Worm (Caenorhabditis elegans): ENCODE results near the gene C01G10.14.

The C01G10.14 gene

ce11 chrV:15089438-15089837 is 16.3 kb downstream of the C01G10.14 start, which contains the start of the genes C01G10.5 and C01G10.4:
TSS of gene C01G10.5 (minus strand) at chrV:15089538.
TSS of gene C01G10.4 (plus strand) at chrV:15089740.
- TF ChIP-seq hlh-6 (tag; optimal IDR thresholded peaks at IDR 0.05) (no peak), unc-86 (tag; optimal IDR thresholded peaks at IDR 0.05) (no peak), pax-1 (tag; optimal IDR thresholded peaks at IDR 0.05) (no peak), dmd-4 (tag; optimal IDR thresholded peaks at IDR 0.05; ENCODE audit: borderline replicate concordance) (no peak), nhr-11 (tag; optimal IDR thresholded peaks at IDR 0.05) (no peak), mec-3 (tag; optimal IDR thresholded peaks at IDR 0.05; ENCODE audit: borderline replicate concordance) (no peak), tbx-7 (tag; optimal IDR thresholded peaks at IDR 0.05) (no peak), ztf-16 (tag; optimal IDR thresholded peaks at IDR 0.05) (no peak), pat-9 (tag; optimal IDR thresholded peaks at IDR 0.05) (no peak), npax-4 (tag; optimal IDR thresholded peaks at IDR 0.05) (no peak)

- no peak for TF ChIP-seq ceh-45 (GFP tag; IDR thresholded peaks at IDR 0.05)
- no peak for TF ChIP-seq C08G9.2 (tag; optimal IDR thresholded peaks at IDR 0.05)
- TF ChIP-seq hlh-13 (GFP tag; optimal IDR thresholded peaks at IDR 0.05), result no peak
- TF ChIP-seq gmeb-2 (tag; optimal IDR thresholded peaks at IDR 0.05), result no peak
- TF ChIP-seq nhr-232 (tag; optimal IDR thresholded peaks at IDR 0.05), result no peak
- TF ChIP-seq K09A11.1 (tag; optimal IDR thresholded peaks at IDR 0.05; ENCODE audit: insufficient read depth), result no peak
- TF ChIP-seq mec-3 (tag; optimal IDR thresholded peaks at IDR 0.05; ENCODE audit: borderline replicate concordance), result no peak
- no peak for TF ChIP-seq tbx-2 (tag; optimal IDR thresholded peaks at IDR 0.05)
- TF ChIP-seq ceh-14 (tag; optimal IDR thresholded peaks at IDR 0.05), result no peak
- no peak for TF ChIP-seq pat-9 (tag; optimal IDR thresholded peaks at IDR 0.05)
- TF ChIP-seq nhr-11 (tag; optimal IDR thresholded peaks at IDR 0.05), result no peak
- no peak for TF ChIP-seq rnt-1 (tag; optimal IDR thresholded peaks at IDR 0.05)
- no peak for TF ChIP-seq npax-4 (tag; optimal IDR thresholded peaks at IDR 0.05)
- TF ChIP-seq pax-1 (tag; optimal IDR thresholded peaks at IDR 0.05), result no peak
These were observed 17.1 kb downstream of the C01G10.14 start, which contains the start of gene C01G10.18 for ce11 chrV:15088613-15089012. TSS of gene C01G10.18 (minus strand) at chrV:15088713.

DNA sequence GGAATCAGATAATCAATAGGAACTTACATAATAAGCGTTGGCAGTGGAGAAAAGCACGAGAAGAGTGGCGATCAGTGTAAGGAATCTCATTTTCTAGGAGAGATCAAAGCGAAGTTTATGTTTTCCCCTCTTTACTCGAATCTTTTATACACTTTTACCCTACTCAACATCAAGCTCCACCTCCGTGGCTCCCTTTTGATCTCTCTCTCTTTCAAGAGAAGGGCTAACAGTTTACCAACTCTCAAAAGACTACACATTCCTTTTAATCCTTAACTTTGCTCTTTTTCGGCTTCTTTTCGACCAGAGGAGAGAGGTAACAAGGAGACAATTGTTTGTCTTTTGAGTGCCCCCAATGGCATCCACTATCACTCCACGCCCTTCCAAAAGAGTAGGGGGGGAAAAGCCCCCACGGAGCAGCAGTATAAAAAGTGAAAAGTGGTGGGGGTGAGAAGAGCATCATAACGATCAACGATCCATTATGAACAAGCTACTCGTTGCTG is 18.5 kb downstream of the C01G10.14 start, which contains the start of the genes C01G10.15 and C01G10.6:
Gene C01G10.15, minus strand, starts transcription at position 101 of the 500 bp plus-strand sequence.
Gene C01G10.6, plus strand, starts transcription at position 450 of the 500 bp plus-strand sequence.
- no peak for TF ChIP-seq ceh-9 (tag; optimal IDR thresholded peaks at IDR 0.05)
- TF ChIP-seq pqm-1 (tag; optimal IDR thresholded peaks at IDR 0.05), result no peak
- no peak for TF ChIP-seq tbx-2 (tag; optimal IDR thresholded peaks at IDR 0.05)
- no peak for TF ChIP-seq pros-1 (tag; optimal IDR thresholded peaks at IDR 0.05)

DNA sequence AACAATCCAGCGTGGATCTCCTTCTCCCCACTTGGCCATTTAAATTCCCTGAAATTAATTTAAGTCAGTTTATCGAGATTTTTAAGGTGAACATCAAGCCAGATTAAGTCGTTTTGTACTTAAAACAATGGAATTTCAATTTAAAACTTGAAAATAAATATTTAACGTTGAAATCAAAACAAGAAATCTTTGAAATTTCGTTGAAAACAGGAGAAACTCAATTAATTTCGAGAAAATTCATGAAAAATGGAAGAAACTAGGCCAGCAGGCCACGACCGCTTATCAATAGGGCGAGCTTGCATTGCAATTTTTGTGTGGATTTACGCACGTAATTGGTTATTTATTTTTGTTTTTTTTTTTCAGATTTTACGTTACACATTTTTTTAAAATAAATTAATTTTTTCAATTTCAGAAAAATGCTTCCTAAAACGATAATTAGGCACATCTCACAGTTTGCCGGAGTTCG is 20.4 kb downstream of the C01G10.14 start, which contains the start of the genes ahsa-1 and C01G10.7:
Gene ahsa-1, minus strand, starts transcription at position 51 of the 466 bp plus-strand sequence.
Gene C01G10.7, plus strand, starts transcription at position 413 of the 466 bp plus-strand sequence.
- TF ChIP-seq hlh-8 (tag; optimal IDR thresholded peaks at IDR 0.05) (peak; percentile 86), ceh-9 (tag; optimal IDR thresholded peaks at IDR 0.05) (no peak), unc-55 (GFP tag; optimal IDR thresholded peaks at IDR 0.05) (no peak), dve-1 (tag; optimal IDR thresholded peaks at IDR 0.05) (peak; percentile 18), ztf-16 (tag; optimal IDR thresholded peaks at IDR 0.05) (peak; percentile 70), ahr-1 (tag; optimal IDR thresholded peaks at IDR 0.05) (peak; percentile 48), pat-9 (tag; optimal IDR thresholded peaks at IDR 0.05) (no peak), nfya-1 (tag; optimal IDR thresholded peaks at IDR 0.05) (peak; percentile 83), odd-2 (tag; optimal IDR thresholded peaks at IDR 0.05) (no peak), pag-3 (tag; optimal IDR thresholded peaks at IDR 0.05; ENCODE audit: borderline replicate concordance) (no peak), hlh-13 (GFP tag; optimal IDR thresholded peaks at IDR 0.05) (peak; percentile 28), eyg-1 (tag; optimal IDR thresholded peaks at IDR 0.05) (peak; percentile 66), ceh-31 (tag; optimal IDR thresholded peaks at IDR 0.05) (peak; percentile 98), npax-4 (tag; optimal IDR thresholded peaks at IDR 0.05) (no peak), ceh-22 (tag; optimal IDR thresholded peaks at IDR 0.05) (no peak), C08G9.2 (tag; optimal IDR thresholded peaks at IDR 0.05) (peak; percentile 94), fkh-10 (GFP tag; optimal IDR thresholded peaks at IDR 0.05) (no peak), pha-2 (tag; optimal IDR thresholded peaks at IDR 0.05) (peak; percentile 31), elt-4 (tag; optimal IDR thresholded peaks at IDR 0.05) (no peak), hlh-15 (tag; optimal IDR thresholded peaks at IDR 0.05) (no peak), tbx-7 (tag; optimal IDR thresholded peaks at IDR 0.05) (peak; percentile 92), sox-2 (GFP tag; IDR thresholded peaks at IDR 0.05) (no peak), ceh-34 (tag; optimal IDR thresholded peaks at IDR 0.05) (peak; percentile 68), che-1 (tag; optimal IDR thresholded peaks at IDR 0.05) (no peak), pqm-1 (tag; optimal IDR thresholded peaks at IDR 0.05) (peak; percentile 93), ceh-2 (tag; optimal IDR thresholded peaks at IDR 0.05) (peak; percentile 97), C38D4.7 (GFP tag; optimal IDR thresholded peaks at IDR 0.05) (no peak), unc-3 (GFP tag; conservative IDR thresholded peaks at IDR 0.05) (peak; percentile 40; the same call in 1 of the 2 replicates), unc-3 (tag; optimal IDR thresholded peaks at IDR 0.05) (peak; percentile 0), tbx-2 (tag; optimal IDR thresholded peaks at IDR 0.05) (peak; percentile 96), zip-5 (tag; optimal IDR thresholded peaks at IDR 0.05) (peak; percentile 76), unc-86 (tag; optimal IDR thresholded peaks at IDR 0.05) (peak; percentile 72)
